Worm (Caenorhabditis elegans): Measurements from ENCODE around the gene srab-6.
A peak's percentile ranks its signal among the peaks of the same experiment; 100 is the strongest.

The srab-6 gene

DNA sequence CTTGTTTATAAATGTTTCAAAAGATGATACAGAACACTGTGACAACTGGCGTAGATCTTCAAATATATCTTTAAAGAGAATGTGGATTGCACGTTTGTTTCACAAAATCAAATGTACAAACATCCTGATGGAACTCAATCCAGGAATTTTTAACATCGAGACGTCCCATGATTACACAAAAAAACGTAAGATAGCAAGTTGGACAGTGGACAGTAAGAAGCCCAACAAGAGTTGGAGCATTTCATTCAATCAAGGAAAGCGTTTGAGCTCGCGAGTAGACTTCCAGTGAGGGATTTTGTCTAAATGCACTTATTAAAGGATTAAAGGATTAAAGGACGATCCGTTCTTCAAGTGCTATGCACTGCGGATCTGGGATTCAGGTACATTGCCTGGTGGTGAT lies 7.5 kb upstream of the srab-6 start, which contains the start of gene C36C5.12:
Gene C36C5.12 (minus strand): TSS at position 101 of the 400 bp plus-strand sequence.
- TF ChIP-seq rnt-1 (tag; optimal IDR thresholded peaks at IDR 0.05) (no peak), ceh-34 (tag; optimal IDR thresholded peaks at IDR 0.05) (no peak), pqm-1 (tag; optimal IDR thresholded peaks at IDR 0.05) (no peak), eyg-1 (tag; optimal IDR thresholded peaks at IDR 0.05) (no peak), K02D7.2 (tag; optimal IDR thresholded peaks at IDR 0.05) (no peak), unc-3 (GFP tag; conservative IDR thresholded peaks at IDR 0.05) (no peak), unc-3 (tag; optimal IDR thresholded peaks at IDR 0.05) (no peak), pax-1 (tag; optimal IDR thresholded peaks at IDR 0.05) (no peak), hlh-8 (tag; optimal IDR thresholded peaks at IDR 0.05) (no peak), zip-5 (tag; optimal IDR thresholded peaks at IDR 0.05) (no peak), F13H6.1 (tag; optimal IDR thresholded peaks at IDR 0.05) (no peak), ztf-16 (tag; optimal IDR thresholded peaks at IDR 0.05) (no peak), hlh-13 (GFP tag; optimal IDR thresholded peaks at IDR 0.05) (no peak), hlh-30 (tag; optimal IDR thresholded peaks at IDR 0.05; ENCODE audit: insufficient read depth) (no peak), ttx-3 (tag; optimal IDR thresholded peaks at IDR 0.05) (no peak), mec-3 (tag; optimal IDR thresholded peaks at IDR 0.05; ENCODE audit: borderline replicate concordance) (no peak)

ce11 chrV:3158379-3158778 lies 6.6 kb upstream of the srab-6 start:
- TF ChIP-seq hlh-30 (tag; optimal IDR thresholded peaks at IDR 0.05; ENCODE audit: insufficient read depth) (no peak), sox-2 (GFP tag; IDR thresholded peaks at IDR 0.05) (no peak), pha-2 (tag; optimal IDR thresholded peaks at IDR 0.05) (no peak), C08G9.2 (tag; optimal IDR thresholded peaks at IDR 0.05) (no peak), ceh-30 (tag; optimal IDR thresholded peaks at IDR 0.05) (no peak)

ce11 chrV:3156786-3157185 lies 5.0 kb upstream of the srab-6 start, which contains the start of gene exh-1:
Gene exh-1, plus strand, starts transcription at chrV:3157086.
- TF ChIP-seq ceh-6 (GFP tag; optimal IDR thresholded peaks at IDR 0.05) = no peak
- TF ChIP-seq gmeb-2 (tag; optimal IDR thresholded peaks at IDR 0.05) = no peak
- no peak for TF ChIP-seq pqm-1 (tag; optimal IDR thresholded peaks at IDR 0.05)
- no peak for TF ChIP-seq unc-55 (GFP tag; optimal IDR thresholded peaks at IDR 0.05)

DNA sequence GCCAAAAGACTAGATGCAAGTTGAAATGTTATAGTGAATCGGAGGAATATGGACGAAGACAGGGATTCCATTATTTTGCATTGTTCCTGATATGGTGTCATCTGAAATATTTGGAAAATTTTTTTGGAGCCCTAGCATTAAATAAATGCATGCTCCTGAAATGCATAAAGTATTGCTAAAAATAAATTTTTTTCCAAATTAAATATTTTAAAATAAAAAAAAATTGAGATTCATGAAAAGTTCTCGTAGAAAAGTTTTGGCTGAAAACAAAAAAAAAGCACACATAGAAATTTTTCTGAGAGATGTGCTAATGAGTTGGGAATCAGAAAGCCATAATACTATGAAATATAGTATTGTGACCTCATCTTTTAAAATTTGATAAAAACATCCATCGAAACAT lies 3.3 kb upstream of the srab-6 start, which contains the start of gene srab-7:
Gene srab-7 (minus strand): TSS at position 101 of the 400 bp plus-strand sequence.
- no peak for TF ChIP-seq ceh-31 (tag; optimal IDR thresholded peaks at IDR 0.05)

- TF ChIP-seq ceh-34 (tag; optimal IDR thresholded peaks at IDR 0.05) (peak; percentile 29), pha-4 (tag; optimal IDR thresholded peaks at IDR 0.05) (no peak), nhr-232 (tag; optimal IDR thresholded peaks at IDR 0.05) (no peak), lin-11 (tag; optimal IDR thresholded peaks at IDR 0.05) (no peak), ama-1 (optimal IDR thresholded peaks at IDR 0.05) (no peak), sdc-2 (tag; optimal IDR thresholded peaks at IDR 0.05) (peak; percentile 6), ceh-31 (tag; optimal IDR thresholded peaks at IDR 0.05) (peak; percentile 9), ref-2 (tag; optimal IDR thresholded peaks at IDR 0.05) (peak; percentile 22), C38D4.7 (GFP tag; optimal IDR thresholded peaks at IDR 0.05) (no peak)
Observed at ce11 chrV:3149910-3150428, 1.8 kb downstream of the srab-6 start.

DNA sequence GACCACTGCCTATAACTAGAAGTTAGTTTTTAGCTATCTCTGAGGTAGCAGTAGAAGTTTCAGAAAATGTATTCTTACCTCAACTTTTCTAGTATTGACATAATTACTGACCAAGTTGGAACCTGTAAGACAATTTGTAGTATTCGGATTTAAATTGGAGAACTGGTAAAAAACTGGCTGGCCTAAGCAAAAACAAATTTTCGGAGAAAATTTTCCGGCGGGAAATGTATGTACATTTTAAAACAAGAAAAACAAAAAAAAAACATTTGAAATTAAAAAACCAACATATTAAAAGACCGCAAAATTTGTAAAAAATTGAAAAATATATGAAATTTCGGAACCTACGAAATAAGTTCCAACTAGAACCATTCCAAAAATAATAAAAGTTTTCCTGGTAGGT lies 4.8 kb downstream of the srab-6 start, which contains the start of gene srab-11:
Gene srab-11 (minus strand): TSS at position 101 of the 400 bp plus-strand sequence.
- no peak for TF ChIP-seq zip-5 (tag; optimal IDR thresholded peaks at IDR 0.05)
- no peak for TF ChIP-seq ets-4 (tag; optimal IDR thresholded peaks at IDR 0.05)
- TF ChIP-seq hlh-13 (GFP tag; optimal IDR thresholded peaks at IDR 0.05) = no peak
- no peak for TF ChIP-seq ceh-14 (tag; optimal IDR thresholded peaks at IDR 0.05)
- TF ChIP-seq tbx-7 (tag; optimal IDR thresholded peaks at IDR 0.05) = no peak
- TF ChIP-seq T23F11.4 (GFP tag; optimal IDR thresholded peaks at IDR 0.05) = no peak
- TF ChIP-seq nhr-232 (tag; optimal IDR thresholded peaks at IDR 0.05) = no peak
- TF ChIP-seq pha-4 (tag; optimal IDR thresholded peaks at IDR 0.05) = no peak
- no peak for TF ChIP-seq ceh-45 (GFP tag; IDR thresholded peaks at IDR 0.05)
- TF ChIP-seq ceh-31 (tag; optimal IDR thresholded peaks at IDR 0.05) = no peak
- TF ChIP-seq gmeb-2 (tag; optimal IDR thresholded peaks at IDR 0.05) = no peak
- no peak for TF ChIP-seq fax-1 (tag; optimal IDR thresholded peaks at IDR 0.05)
- TF ChIP-seq elt-4 (tag; optimal IDR thresholded peaks at IDR 0.05) = no peak
- TF ChIP-seq F13H6.1 (tag; optimal IDR thresholded peaks at IDR 0.05) = no peak
- TF ChIP-seq pha-2 (tag; optimal IDR thresholded peaks at IDR 0.05) = no peak
- no peak for TF ChIP-seq hlh-15 (tag; optimal IDR thresholded peaks at IDR 0.05)
- TF ChIP-seq K02D7.2 (tag; optimal IDR thresholded peaks at IDR 0.05) = no peak
- TF ChIP-seq unc-86 (tag; optimal IDR thresholded peaks at IDR 0.05) = no peak
- no peak for TF ChIP-seq nfya-1 (tag; optimal IDR thresholded peaks at IDR 0.05)
